Fruit fly (Drosophila melanogaster): Measurements from ENCODE around the gene CG6885.

Gene CG6885

DNA sequence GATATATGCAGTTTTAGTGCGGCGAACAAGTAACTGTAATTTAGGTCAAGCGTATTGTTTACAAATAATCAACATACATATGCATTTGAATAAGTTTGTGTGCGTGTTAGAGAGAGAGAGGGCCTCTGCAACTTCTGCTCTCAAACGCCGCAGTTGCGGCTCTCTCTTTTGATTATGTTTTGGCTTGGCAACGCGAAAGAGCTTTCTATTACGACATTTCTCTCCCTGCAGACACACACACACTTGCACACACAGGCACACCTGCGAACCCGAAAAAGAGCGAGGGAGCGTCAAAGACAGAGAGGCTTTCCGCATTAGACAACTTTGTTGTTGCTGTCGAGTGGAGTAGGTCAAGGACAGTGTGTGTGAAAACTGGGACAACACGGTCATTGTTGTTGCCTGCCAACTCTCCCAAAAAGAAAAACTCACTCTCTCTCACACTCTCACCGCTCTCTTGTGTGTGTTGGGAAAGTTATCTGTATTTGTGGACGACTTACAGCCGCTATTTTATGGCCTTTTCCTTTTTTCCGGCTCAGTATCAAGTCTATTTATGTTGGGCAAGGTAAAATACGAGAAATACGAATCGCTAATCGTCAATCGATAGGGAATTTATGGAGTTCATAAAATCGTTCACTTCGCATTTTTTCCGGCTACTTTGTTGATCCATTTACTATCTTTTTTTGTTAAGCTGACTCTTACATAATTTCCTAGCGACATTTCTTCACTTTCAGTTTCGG lies 13.0 kb downstream of the CG6885 start (continued):
- no peak for TF ChIP-seq fd85E (GFP tag; optimal IDR thresholded peaks at IDR 0.05)
- TF ChIP-seq pdm3 (GFP tag; optimal IDR thresholded peaks at IDR 0.05): no peak
- TF ChIP-seq topi (GFP tag; optimal IDR thresholded peaks at IDR 0.05): no peak
- TF ChIP-seq CG31627 (GFP tag; optimal IDR thresholded peaks at IDR 0.05): no peak
- no peak for TF ChIP-seq CG11762 (GFP tag; optimal IDR thresholded peaks at IDR 0.05; ENCODE audit: insufficient read depth)
- peak; percentile 53 for TF ChIP-seq Eip75B (GFP tag; optimal IDR thresholded peaks at IDR 0.05)
- TF ChIP-seq acj6 (GFP tag; optimal IDR thresholded peaks at IDR 0.05): no peak
- no peak for TF ChIP-seq achi (GFP tag; optimal IDR thresholded peaks at IDR 0.05)
- TF ChIP-seq Met (GFP tag; optimal IDR thresholded peaks at IDR 0.05): no peak
- no peak for TF ChIP-seq cyc (GFP tag; optimal IDR thresholded peaks at IDR 0.05)
- no peak for TF ChIP-seq Hr4 (GFP tag; optimal IDR thresholded peaks at IDR 0.05)
- TF ChIP-seq lz (GFP tag; optimal IDR thresholded peaks at IDR 0.05): no peak
- no peak for TF ChIP-seq CG11902 (GFP tag; optimal IDR thresholded peaks at IDR 0.05)
- TF ChIP-seq Lpt (GFP tag; optimal IDR thresholded peaks at IDR 0.05): no peak
- TF ChIP-seq CG8119 (GFP tag; IDR thresholded peaks at IDR 0.05): peak; percentile 44; the same call in 2 of the 3 replicates
- TF ChIP-seq fkh (GFP tag; optimal IDR thresholded peaks at IDR 0.05): peak; percentile 21
- TF ChIP-seq Gug (GFP tag; IDR thresholded peaks at IDR 0.05): no peak
- no peak for TF ChIP-seq Sox102F (GFP tag; optimal IDR thresholded peaks at IDR 0.05)
- no peak for TF ChIP-seq CG9139 (GFP tag; optimal IDR thresholded peaks at IDR 0.05)
- TF ChIP-seq Eip78C (GFP tag): peak; percentile 52
- TF ChIP-seq Hr39 (GFP tag; optimal IDR thresholded peaks at IDR 0.05): no peak
- peak; percentile 62 for TF ChIP-seq vri (GFP tag; optimal IDR thresholded peaks at IDR 0.05)
- no peak for TF ChIP-seq OdsH (GFP tag; optimal IDR thresholded peaks at IDR 0.05)
- TF ChIP-seq CG4318 (GFP tag; optimal IDR thresholded peaks at IDR 0.05): no peak
- TF ChIP-seq CG3032 (tag; optimal IDR thresholded peaks at IDR 0.05): no peak
- TF ChIP-seq CG1621 (tag; optimal IDR thresholded peaks at IDR 0.05): no peak

DNA sequence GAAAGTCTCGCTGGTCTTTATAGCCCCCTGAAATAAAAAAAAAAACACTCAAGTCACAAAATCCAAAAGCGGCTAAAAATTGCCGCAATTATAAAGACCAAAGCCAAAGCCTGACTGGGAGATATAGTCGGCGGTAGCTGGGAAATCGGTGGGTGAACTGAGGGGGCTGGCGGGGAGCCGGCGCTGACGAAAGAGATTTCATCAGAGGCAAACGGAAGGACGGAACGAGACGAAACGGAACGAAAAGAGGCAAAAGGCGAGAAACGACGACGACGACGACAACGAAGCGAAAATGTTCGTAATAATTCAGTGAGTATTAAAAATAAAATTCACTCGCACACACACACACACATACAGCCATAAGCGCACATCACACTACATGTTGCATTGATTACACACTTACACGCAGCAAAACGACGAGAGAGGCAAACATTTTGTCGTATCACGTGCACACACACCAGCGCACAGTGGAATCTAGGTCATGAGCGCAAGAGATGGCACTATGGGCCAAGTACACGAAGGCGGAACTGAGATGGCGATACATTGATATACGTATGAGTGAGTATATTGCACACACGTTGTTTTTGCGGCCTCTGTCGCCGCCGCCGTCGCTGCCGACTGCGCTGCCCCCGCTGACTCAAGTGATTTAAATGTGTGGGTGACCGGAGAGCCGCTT lies 14.7 kb downstream of the CG6885 start:
- TF ChIP-seq Sox102F (GFP tag; optimal IDR thresholded peaks at IDR 0.05): peak; percentile 8
- TF ChIP-seq esn (GFP tag; optimal IDR thresholded peaks at IDR 0.05): peak; percentile 21
- peak; percentile 17 for TF ChIP-seq pdm3 (GFP tag; optimal IDR thresholded peaks at IDR 0.05)
- TF ChIP-seq CG31627 (GFP tag; optimal IDR thresholded peaks at IDR 0.05): no peak
- TF ChIP-seq CG9139 (GFP tag; optimal IDR thresholded peaks at IDR 0.05): no peak
- TF ChIP-seq CG16779 (tag; optimal IDR thresholded peaks at IDR 0.05): no peak
- peak; percentile 99 for TF ChIP-seq Eip75B (GFP tag; optimal IDR thresholded peaks at IDR 0.05)
- TF ChIP-seq Hr4 (GFP tag; optimal IDR thresholded peaks at IDR 0.05): peak; percentile 5
- TF ChIP-seq Sox15 (GFP tag; optimal IDR thresholded peaks at IDR 0.05): no peak
- no peak for TF ChIP-seq fd85E (GFP tag; optimal IDR thresholded peaks at IDR 0.05)
- TF ChIP-seq CG3919 (GFP tag; optimal IDR thresholded peaks at IDR 0.05): peak; percentile 32
- no peak for TF ChIP-seq CG10631 (GFP tag; optimal IDR thresholded peaks at IDR 0.05)
- TF ChIP-seq ss (GFP tag; optimal IDR thresholded peaks at IDR 0.05): peak in 1 of 2 experiments; percentile 63
- peak; percentile 32 for TF ChIP-seq CG6854 (GFP tag; optimal IDR thresholded peaks at IDR 0.05)
- peak; percentile 35 for TF ChIP-seq Smox (GFP tag; optimal IDR thresholded peaks at IDR 0.05)
- no peak for TF ChIP-seq CG11902 (GFP tag; optimal IDR thresholded peaks at IDR 0.05)
- TF ChIP-seq CG8632 (GFP tag; optimal IDR thresholded peaks at IDR 0.05): no peak
- TF ChIP-seq Hr39 (GFP tag; optimal IDR thresholded peaks at IDR 0.05): no peak
- no peak for TF ChIP-seq fd59A (GFP tag; optimal IDR thresholded peaks at IDR 0.05)
- TF ChIP-seq Met (GFP tag; optimal IDR thresholded peaks at IDR 0.05): peak; percentile 56
- peak; percentile 63 for TF ChIP-seq CG15336 (GFP tag; IDR thresholded peaks at IDR 0.05)
- TF ChIP-seq CG4318 (GFP tag; optimal IDR thresholded peaks at IDR 0.05): no peak
- TF ChIP-seq acj6 (GFP tag; optimal IDR thresholded peaks at IDR 0.05): no peak
- no peak for TF ChIP-seq Hr38 (GFP tag; optimal IDR thresholded peaks at IDR 0.05)
- peak; percentile 54 for TF ChIP-seq net (GFP tag; optimal IDR thresholded peaks at IDR 0.05)
- peak; percentile 26 for TF ChIP-seq CG6792 (GFP tag; optimal IDR thresholded peaks at IDR 0.05)
- no peak for TF ChIP-seq lz (GFP tag; optimal IDR thresholded peaks at IDR 0.05)
- peak; percentile 87 for TF ChIP-seq Eip78C (GFP tag)
- TF ChIP-seq CG7368 (GFP tag; optimal IDR thresholded peaks at IDR 0.05): peak; percentile 23
- peak; percentile 60; the same call in 2 of the 3 replicates for TF ChIP-seq CG8119 (GFP tag; IDR thresholded peaks at IDR 0.05)
- peak; percentile 84 for TF ChIP-seq Lpt (GFP tag; optimal IDR thresholded peaks at IDR 0.05)
- peak; percentile 52 for TF ChIP-seq Ets96B (tag; optimal IDR thresholded peaks at IDR 0.05)
- TF ChIP-seq CG3032 (tag; optimal IDR thresholded peaks at IDR 0.05): peak; percentile 31
- TF ChIP-seq CG11762 (GFP tag; optimal IDR thresholded peaks at IDR 0.05; ENCODE audit: insufficient read depth): no peak
- TF ChIP-seq CG32006 (GFP tag; optimal IDR thresholded peaks at IDR 0.05): peak; percentile 40
- no peak for TF ChIP-seq CG11294 (GFP tag; IDR thresholded peaks at IDR 0.05)
- TF ChIP-seq CG6163 (GFP tag; IDR thresholded peaks at IDR 0.05): peak; percentile 60
- TF ChIP-seq achi (GFP tag; optimal IDR thresholded peaks at IDR 0.05): peak; percentile 37

Data from whole organism, prepupa.